Fruit fly (Drosophila melanogaster): ENCODE data around the gene CG3277.

DNA sequence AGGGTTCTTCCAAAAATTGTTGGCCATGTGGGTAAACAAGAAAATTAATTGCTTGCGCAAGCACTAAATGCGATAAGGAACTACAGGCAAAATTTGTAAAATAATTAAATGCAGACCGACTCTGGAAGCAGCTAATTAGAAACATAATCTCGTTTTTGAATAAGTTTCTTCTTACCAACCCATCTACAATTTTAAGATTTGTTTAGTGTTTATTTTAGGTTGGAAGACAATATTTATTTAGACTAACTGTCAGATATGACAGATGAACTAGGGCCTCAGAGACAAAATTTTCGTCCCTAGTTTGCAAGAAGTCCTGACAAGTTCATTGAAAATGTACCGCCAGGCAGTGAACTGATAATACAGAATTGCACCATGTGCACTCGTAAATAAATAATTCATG lies 34.8 kb upstream of the CG3277 start, which contains the start of gene CG3347:
- TF ChIP-seq OdsH (GFP tag; optimal IDR thresholded peaks at IDR 0.05) (no peak), Sox102F (GFP tag; optimal IDR thresholded peaks at IDR 0.05) (no peak), CG6163 (GFP tag; IDR thresholded peaks at IDR 0.05) (no peak), salr (GFP tag; optimal IDR thresholded peaks at IDR 0.05) (no peak), Smox (GFP tag; optimal IDR thresholded peaks at IDR 0.05) (no peak), Lpt (GFP tag; optimal IDR thresholded peaks at IDR 0.05) (no peak), Ets21C (GFP tag; optimal IDR thresholded peaks at IDR 0.05) (no peak)
